Worm (Caenorhabditis elegans): ENCODE data around the gene C09H10.5.

The C09H10.5 gene

DNA sequence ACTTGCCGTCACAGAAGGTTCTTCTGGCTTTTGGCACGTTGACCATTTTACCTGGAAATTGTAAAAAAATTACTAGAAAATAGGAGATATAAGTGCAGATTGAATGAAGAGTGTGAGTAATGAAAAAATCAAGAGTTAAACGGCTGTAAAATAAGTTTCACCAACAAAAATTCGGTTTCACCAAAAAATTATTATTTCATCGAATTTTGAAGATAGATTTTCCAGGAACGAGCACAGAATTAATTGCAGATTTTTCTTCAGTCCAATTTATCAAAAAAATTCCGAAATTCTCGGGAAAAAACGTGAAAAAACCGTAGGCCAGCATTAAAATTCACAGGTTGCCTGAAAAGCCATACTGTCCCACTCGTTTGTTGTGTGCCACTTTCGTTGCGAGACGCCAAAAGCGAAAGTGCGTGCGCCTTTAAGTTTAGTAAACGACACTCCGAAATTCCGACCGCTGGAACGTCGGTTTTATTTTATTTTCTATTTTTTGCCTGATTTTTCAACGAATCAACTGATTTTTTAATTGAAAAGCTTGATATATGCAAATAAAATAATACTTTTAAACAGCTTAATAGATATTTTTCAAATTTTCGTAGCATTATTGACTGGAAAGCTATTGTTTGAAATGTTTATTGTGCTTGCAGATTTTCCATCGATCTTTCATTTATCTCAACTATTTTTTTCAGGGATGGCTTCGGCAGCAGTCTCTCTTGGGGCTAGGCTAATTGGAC lies 6.2 kb downstream of the C09H10.5 start, which contains the start of the genes rpl-36.A and nuo-1 (continued):
- TF ChIP-seq hlh-17 (GFP tag; optimal IDR thresholded peaks at IDR 0.05; ENCODE audit: borderline replicate concordance) (no peak), nhr-19 (GFP tag; conservative IDR thresholded peaks at IDR 0.05) (peak; percentile 76), ets-5 (GFP tag; IDR thresholded peaks at IDR 0.05) (no peak), sup-37 (GFP tag; optimal IDR thresholded peaks at IDR 0.05) (no peak), unc-86 (tag; optimal IDR thresholded peaks at IDR 0.05) (peak; percentile 69), F16B12.6 (tag; optimal IDR thresholded peaks at IDR 0.05) (peak; percentile 62), efl-3 (GFP tag; optimal IDR thresholded peaks at IDR 0.05) (no peak), ces-1 (GFP tag; optimal IDR thresholded peaks at IDR 0.05) (no peak), unc-98 (GFP tag; IDR thresholded peaks at IDR 0.05) (no peak), zag-1 (tag; optimal IDR thresholded peaks at IDR 0.05) (no peak), pqm-1 (tag; optimal IDR thresholded peaks at IDR 0.05) (no peak), grh-1 (GFP tag; IDR thresholded peaks at IDR 0.05) (peak; percentile 58), lin-15B (tag; optimal IDR thresholded peaks at IDR 0.05) (peak; percentile 85), nhr-77 (tag; optimal IDR thresholded peaks at IDR 0.05) (peak; percentile 76), nhr-11 (tag; optimal IDR thresholded peaks at IDR 0.05) (peak; percentile 4), alr-1 (tag; optimal IDR thresholded peaks at IDR 0.05; ENCODE audit: borderline replicate concordance) (no peak), skn-1 (tag; optimal IDR thresholded peaks at IDR 0.05) (peak; percentile 84), rnt-1 (tag; optimal IDR thresholded peaks at IDR 0.05) (peak; percentile 84), fos-1 (tag; optimal IDR thresholded peaks at IDR 0.05) (peak; percentile 73), tlp-1 (tag; optimal IDR thresholded peaks at IDR 0.05) (no peak), unc-30 (tag; optimal IDR thresholded peaks at IDR 0.05) (no peak), xbp-1 (tag; optimal IDR thresholded peaks at IDR 0.05) (peak; percentile 79), nhr-47 (tag; optimal IDR thresholded peaks at IDR 0.05) (peak; percentile 85), lin-14 (GFP tag; optimal IDR thresholded peaks at IDR 0.05) (peak; percentile 88), mab-9 (GFP tag; IDR thresholded peaks at IDR 0.05) (no peak), hpl-2 (GFP tag; optimal IDR thresholded peaks at IDR 0.05) (peak; percentile 55), unc-62 (GFP tag; optimal IDR thresholded peaks at IDR 0.05) (no peak), nhr-12 (tag; optimal IDR thresholded peaks at IDR 0.05) (no peak), aly-2 (tag; optimal IDR thresholded peaks at IDR 0.05) (no peak), mdl-1 (tag; optimal IDR thresholded peaks at IDR 0.05) (peak in 1 of 2 experiments; percentile 79), ceh-82 (tag; optimal IDR thresholded peaks at IDR 0.05) (peak; percentile 58 to 92 (median 76)), ceh-63 (GFP tag; optimal IDR thresholded peaks at IDR 0.05) (no peak), ztf-4 (tag; optimal IDR thresholded peaks at IDR 0.05) (peak; percentile 3), jun-1 (tag; optimal IDR thresholded peaks at IDR 0.05) (peak; percentile 69)

ce11 chrII:11096233-11096632 lies 7.3 kb downstream of the C09H10.5 start, which contains the start of gene nbs-1:
TSS of gene nbs-1 (minus strand) at chrII:11096478.
- TF ChIP-seq nhr-77 (tag; optimal IDR thresholded peaks at IDR 0.05) (peak; percentile 7), nhr-85 (tag) (peak; percentile 63), efl-1 (optimal IDR thresholded peaks at IDR 0.05) (peak in 1 of 2 experiments; percentile 6), efl-1 (GFP tag; optimal IDR thresholded peaks at IDR 0.05 in 1 of 2) (peak in 1 of 2 experiments; percentile 34), nhr-47 (tag; optimal IDR thresholded peaks at IDR 0.05) (peak; percentile 13), skn-1 (tag; optimal IDR thresholded peaks at IDR 0.05) (no peak), nhr-90 (tag; optimal IDR thresholded peaks at IDR 0.05; ENCODE audit: poor library complexity) (peak; percentile 12), vab-15 (tag; optimal IDR thresholded peaks at IDR 0.05) (no peak), lsy-2 (tag; optimal IDR thresholded peaks at IDR 0.05) (peak in 1 of 2 experiments; percentile 41), efl-3 (GFP tag; optimal IDR thresholded peaks at IDR 0.05) (no peak)
